Worm (Caenorhabditis elegans): Measurements from ENCODE around the gene cox-14.

DNA sequence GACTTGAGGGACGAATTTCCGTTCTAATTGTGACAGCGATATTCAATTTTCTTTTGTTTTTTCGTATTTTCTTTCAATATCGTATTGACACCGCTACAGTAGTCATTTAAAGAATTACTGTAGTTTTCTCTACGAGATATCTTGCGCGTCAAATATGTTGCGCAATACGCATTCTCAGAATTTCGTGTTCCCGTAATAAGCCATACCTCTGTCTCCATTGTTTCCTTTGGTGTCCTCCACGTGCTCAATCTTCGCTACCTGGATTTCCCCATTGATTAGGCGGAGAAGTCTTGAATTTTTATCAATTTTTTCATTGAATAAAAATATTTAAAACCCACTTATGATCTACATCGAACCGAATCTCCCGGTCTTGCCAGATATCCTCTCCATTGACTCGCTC lies 42.5 kb downstream of the cox-14 start:
- TF ChIP-seq nhr-80 (tag; optimal IDR thresholded peaks at IDR 0.05), result no peak
- no peak for TF ChIP-seq lag-1 (GFP tag; IDR thresholded peaks at IDR 0.05)
